Fruit fly (Drosophila melanogaster) whole organism, embryonic: ENCODE data around the gene CG44001.
A peak's percentile ranks its signal among the peaks of the same experiment; 100 is the strongest.

Source experiments
- BEAF-32 ChIP-seq: fragments of 200-800 bp; sonication (Bioruptor generic); optimal IDR thresholded peaks from 3 replicates; lab custom pipeline; 2017; ENCODE audit warnings: missing biosample characterization, missing genetic modification characterization, mild to moderate bottlenecking, moderate library complexity, missing genetic modification reagents
- CG12236 ChIP-seq: fragments of 200-800 bp; sonication (Bioruptor generic); optimal IDR thresholded peaks from 2 replicates; lab custom pipeline; 2016; ENCODE audit warnings: missing biosample characterization, missing genetic modification characterization
- CG12744 ChIP-seq: fragments of 200-800 bp; sonication (Bioruptor generic); optimal IDR thresholded peaks from 2 replicates; lab custom pipeline; 2016; ENCODE audit warnings: missing biosample characterization, missing genetic modification characterization
- CG13123 ChIP-seq: fragments of 200-800 bp; sonication (Bioruptor generic); optimal IDR thresholded peaks from 2 replicates; lab custom pipeline; 2016; ENCODE audit warnings: missing biosample characterization, missing genetic modification characterization
- CG13287 ChIP-seq: fragments of 200-800 bp; sonication (Bioruptor generic); IDR thresholded peaks from 2 replicates; pipeline ENCODE4 v1.3.6; 2022; ENCODE audit warnings: missing biosample characterization, missing genetic modification characterization; ENCODE audit not compliant: partially characterized antibody
- CG13894 ChIP-seq: fragments of 200-800 bp; sonication (Bioruptor generic); optimal IDR thresholded peaks from 3 replicates; lab custom pipeline; 2018; ENCODE audit warnings: missing biosample characterization, mild to moderate bottlenecking, missing genetic modification characterization, moderate library complexity
- CG18011 ChIP-seq: fragments of 200-800 bp; sonication (Bioruptor generic); optimal IDR thresholded peaks from 2 replicates; lab custom pipeline; 2017; ENCODE audit warnings: missing biosample characterization, missing genetic modification characterization, mild to moderate bottlenecking, moderate library complexity, missing genotype
- CG2129 ChIP-seq: fragments of 200-800 bp; sonication (Bioruptor generic); IDR thresholded peaks from 2 replicates; pipeline ENCODE4 v1.3.6; 2022; ENCODE audit warnings: missing biosample characterization, missing genetic modification characterization; ENCODE audit not compliant: partially characterized antibody
- CG3163 ChIP-seq: fragments of 200-800 bp; sonication (Bioruptor generic); optimal IDR thresholded peaks from 3 replicates; lab custom pipeline; 2016; ENCODE audit warnings: missing biosample characterization, missing genetic modification characterization
- CG32532 ChIP-seq: fragments of 200-800 bp; sonication (Bioruptor generic); IDR thresholded peaks from 2 replicates; pipeline ENCODE4 v1.3.6; 2022; ENCODE audit warnings: missing biosample characterization, missing genetic modification characterization
- CG33213 ChIP-seq: fragments of 200-800 bp; sonication (Bioruptor generic); optimal IDR thresholded peaks from 3 replicates; lab custom pipeline; 2016; ENCODE audit warnings: missing biosample characterization, missing genetic modification characterization
- CG4360 ChIP-seq: fragments of 200-800 bp; sonication (Bioruptor generic); IDR thresholded peaks from 2 replicates; pipeline ENCODE4 v1.3.6; 2022; ENCODE audit warnings: missing biosample characterization, missing genetic modification characterization
- CG43689 ChIP-seq: fragments of 200-800 bp; sonication (Bioruptor generic); IDR thresholded peaks from 2 replicates; pipeline ENCODE4 v1.3.6; 2022; ENCODE audit warnings: missing biosample characterization, missing genetic modification characterization
- CG4854 ChIP-seq: fragments of 200-800 bp; sonication (Bioruptor generic); optimal IDR thresholded peaks from 2 replicates; lab custom pipeline; 2016; ENCODE audit warnings: missing biosample characterization, missing genetic modification characterization, inconsistent platforms
- CG5953 ChIP-seq: fragments of 200-800 bp; sonication (Bioruptor generic); IDR thresholded peaks from 2 replicates; pipeline ENCODE4 v1.3.6; 2022; ENCODE audit warnings: missing biosample characterization, missing genetic modification characterization
- CG6254 ChIP-seq: fragments of 200-800 bp; sonication (Bioruptor generic); optimal IDR thresholded peaks from 3 replicates; lab custom pipeline; 2017; ENCODE audit warnings: mild to moderate bottlenecking, missing biosample characterization, missing genetic modification reagents, missing genetic modification characterization
- CG7271 ChIP-seq: fragments of 200-800 bp; sonication (Bioruptor generic); optimal IDR thresholded peaks from 2 replicates; lab custom pipeline; 2018; ENCODE audit warnings: missing biosample characterization, mild to moderate bottlenecking, missing genetic modification characterization, moderate library complexity
- CG7745 ChIP-seq: fragments of 200-800 bp; sonication (Bioruptor generic); optimal IDR thresholded peaks from 2 replicates; lab custom pipeline; 2018; ENCODE audit warnings: missing biosample characterization, mild to moderate bottlenecking, missing genetic modification characterization, moderate library complexity
- CG9817 ChIP-seq: fragments of 200-800 bp; sonication (Bioruptor generic); optimal IDR thresholded peaks from 2 replicates; lab custom pipeline; 2018; ENCODE audit warnings: missing biosample characterization, mild to moderate bottlenecking, missing genetic modification characterization, moderate library complexity
- D19A ChIP-seq: fragments of 200-800 bp; optimal IDR thresholded peaks from 3 replicates; lab custom pipeline; 2019; ENCODE audit warnings: missing biosample characterization, mild to moderate bottlenecking, missing genetic modification characterization, moderate library complexity
- Doc2 ChIP-seq: fragments of 200-800 bp; sonication (Bioruptor generic); IDR thresholded peaks from 2 replicates; pipeline ENCODE4 v1.3.6; 2022; ENCODE audit warnings: missing biosample characterization, missing genetic modification characterization
- ERR ChIP-seq: fragments of 200-800 bp; sonication (Bioruptor generic); optimal IDR thresholded peaks from 2 replicates; lab custom pipeline; 2016; ENCODE audit warnings: missing biosample characterization, missing genetic modification characterization
- GATAe ChIP-seq: fragments of 200-800 bp; sonication (Bioruptor generic); conservative IDR thresholded peaks from 2 replicates; pipeline ENCODE4 v1.3.6; 2022; ENCODE audit warnings: missing biosample characterization, missing genetic modification characterization
- Hmx ChIP-seq: fragments of 200-800 bp; sonication (Bioruptor generic); optimal IDR thresholded peaks from 2 replicates; lab custom pipeline; 2016; ENCODE audit warnings: missing biosample characterization, missing genetic modification characterization
- NC2α ChIP-seq: fragments of 200-800 bp; sonication (Bioruptor generic); optimal IDR thresholded peaks from 2 replicates; lab custom pipeline; 2016; ENCODE audit warnings: missing biosample characterization, missing genetic modification characterization
- Nf-YA ChIP-seq: fragments of 200-800 bp; sonication (Bioruptor generic); IDR thresholded peaks from 2 replicates; pipeline ENCODE4 v1.3.6; 2022; ENCODE audit warnings: missing biosample characterization, missing genetic modification characterization
- Ravus ChIP-seq: fragments of 200-800 bp; sonication (Bioruptor generic); IDR thresholded peaks from 2 replicates; pipeline ENCODE4 v1.3.6; 2022; ENCODE audit warnings: missing biosample characterization, missing genetic modification characterization
- Rfx ChIP-seq: fragments of 200-800 bp; sonication (Bioruptor generic); IDR thresholded peaks from 2 replicates; pipeline ENCODE4 v1.3.6; 2022; ENCODE audit warnings: missing biosample characterization, missing genetic modification characterization
- Rx ChIP-seq: fragments of 200-800 bp; sonication (Bioruptor generic); IDR thresholded peaks from 2 replicates; pipeline ENCODE4 v1.3.6; 2022; ENCODE audit warnings: missing biosample characterization, missing genetic modification characterization
- Taf1 ChIP-seq: fragments of 200-800 bp; sonication (Bioruptor generic); IDR thresholded peaks from 2 replicates; pipeline ENCODE4 v1.3.6; 2022; ENCODE audit warnings: missing biosample characterization, missing genetic modification characterization
- Xrp1 ChIP-seq: fragments of 200-800 bp; sonication (Bioruptor generic); IDR thresholded peaks from 2 replicates; pipeline ENCODE4 v1.3.6; 2022; ENCODE audit warnings: missing biosample characterization, missing genetic modification characterization
- ac ChIP-seq: fragments of 200-800 bp; sonication (Bioruptor generic); optimal IDR thresholded peaks from 3 replicates; lab custom pipeline; 2017; ENCODE audit warnings: missing biosample characterization, mild to moderate bottlenecking, missing genetic modification characterization
- bcd ChIP-seq: fragments of 200-800 bp; sonication (Bioruptor generic); optimal IDR thresholded peaks from 2 replicates; lab custom pipeline; 2017; ENCODE audit warnings: missing biosample characterization, mild to moderate bottlenecking, missing genetic modification characterization
- btn ChIP-seq: fragments of 200-800 bp; sonication (Bioruptor generic); optimal IDR thresholded peaks from 2 replicates; lab custom pipeline; 2016; ENCODE audit warnings: missing biosample characterization, missing genetic modification characterization
- danr ChIP-seq: fragments of 200-800 bp; sonication (Bioruptor generic); IDR thresholded peaks from 2 replicates; pipeline ENCODE4 v1.3.6; 2022; ENCODE audit warnings: missing biosample characterization, missing genetic modification characterization
- fd64A ChIP-seq: fragments of 200-800 bp; sonication (Bioruptor generic); optimal IDR thresholded peaks from 3 replicates; lab custom pipeline; 2018; ENCODE audit warnings: missing biosample characterization, mild to moderate bottlenecking, missing genetic modification characterization
- gsb-n ChIP-seq: fragments of 200-800 bp; sonication (Bioruptor generic); optimal IDR thresholded peaks from 3 replicates; lab custom pipeline; 2018; ENCODE audit warnings: missing biosample characterization, mild to moderate bottlenecking, missing genetic modification characterization
- hbn ChIP-seq: fragments of 200-800 bp; sonication (Bioruptor generic); IDR thresholded peaks from 2 replicates; pipeline ENCODE4 v1.3.6; 2022; ENCODE audit warnings: missing biosample characterization, missing genetic modification characterization; ENCODE audit not compliant: partially characterized antibody
- lab ChIP-seq: fragments of 200-800 bp; sonication (Bioruptor generic); optimal IDR thresholded peaks from 3 replicates; lab custom pipeline; 2017; ENCODE audit warnings: missing biosample characterization, missing genetic modification characterization, mild to moderate bottlenecking, moderate library complexity, missing genetic modification reagents
- lola ChIP-seq, 3 experiments: fragments of >200 bp in 2 of 3; fragments of 200-800 bp in 1 of 3; sonication (Bioruptor generic) in 1 of 3; optimal IDR thresholded peaks; 2 replicates each; lab custom pipeline; 2017 to 2019; ENCODE audit warnings: missing biosample characterization in 3 of 3, missing genetic modification characterization in 3 of 3, mild to moderate bottlenecking in 1 of 3, moderate library complexity in 1 of 3
- lov ChIP-seq, 2 experiments: fragments of 200-800 bp in 1 of 2; fragments of >200 bp in 1 of 2; sonication (Bioruptor generic) in 1 of 2; IDR thresholded peaks in 1 of 2; optimal IDR thresholded peaks in 1 of 2; 2 replicates in 1 of 2; 3 replicates in 1 of 2; pipeline versions ENCODE4 v1.3.6 to Lab custom; 2017 to 2022; ENCODE audit warnings: missing biosample characterization in 1 of 2, missing genetic modification characterization in 1 of 2
- org-1 ChIP-seq: fragments of 200-800 bp; sonication (Bioruptor generic); optimal IDR thresholded peaks from 2 replicates; lab custom pipeline; 2017; ENCODE audit warnings: missing biosample characterization, missing genetic modification characterization
- pho ChIP-seq: fragments of 200-800 bp; sonication (Bioruptor generic); optimal IDR thresholded peaks from 2 replicates; lab custom pipeline; 2016; ENCODE audit warnings: missing biosample characterization, missing genetic modification characterization
- pita ChIP-seq: fragments of 200-800 bp; sonication (Bioruptor generic); optimal IDR thresholded peaks from 2 replicates; lab custom pipeline; 2017; ENCODE audit warnings: missing biosample characterization, mild to moderate bottlenecking, missing genetic modification characterization
- row ChIP-seq: fragments of 200-800 bp; sonication (Bioruptor generic); IDR thresholded peaks from 3 replicates; pipeline ENCODE4 v1.3.6; 2022; ENCODE audit warnings: missing biosample characterization, missing genetic modification characterization
- tin ChIP-seq: fragments of 200-800 bp; sonication (Bioruptor generic); optimal IDR thresholded peaks from 3 replicates; lab custom pipeline; 2016; ENCODE audit warnings: missing biosample characterization, missing genetic modification characterization
- trem ChIP-seq: fragments of 200-800 bp; optimal IDR thresholded peaks from 3 replicates; lab custom pipeline; 2019; ENCODE audit warnings: missing biosample characterization, mild to moderate bottlenecking, missing genetic modification characterization, moderate library complexity
- trh ChIP-seq: fragments of 200-800 bp; sonication (Bioruptor generic); optimal IDR thresholded peaks from 2 replicates; lab custom pipeline; 2016; ENCODE audit warnings: missing biosample characterization, missing genetic modification characterization
- vnd ChIP-seq: fragments of 200-800 bp; sonication (Bioruptor generic); IDR thresholded peaks from 3 replicates; pipeline ENCODE4 v1.3.6; 2022; ENCODE audit warnings: missing biosample characterization, missing genetic modification characterization; ENCODE audit not compliant: partially characterized antibody
- zfh1 ChIP-seq: fragments of 200-800 bp; sonication (Bioruptor generic); IDR thresholded peaks from 3 replicates; pipeline ENCODE4 v1.3.6; 2022; ENCODE audit warnings: missing biosample characterization, missing genetic modification characterization

CG44001 gene

DNA sequence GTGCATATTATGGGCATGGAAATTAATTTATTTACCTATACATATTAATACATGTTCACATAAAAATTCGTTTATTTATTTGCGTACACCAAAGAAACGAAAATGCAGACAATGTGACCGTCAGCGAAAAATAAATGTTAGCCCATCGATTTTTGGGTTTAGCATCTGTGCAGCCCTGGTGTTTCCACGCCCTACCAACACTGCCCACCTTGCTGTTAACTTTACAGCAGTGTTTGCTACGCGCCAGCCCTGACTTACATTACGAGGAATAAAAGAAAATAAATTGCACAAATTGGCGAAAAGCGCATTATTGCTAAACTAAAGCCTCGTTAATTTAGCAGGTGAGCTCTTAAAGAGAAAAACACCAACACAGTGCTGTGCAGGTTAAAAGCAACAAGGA is at the start of gene CG44001, which contains the start of the genes CG33995 and CG44000 (continued):
- no peak for TF ChIP-seq trh (GFP tag; lab: Kevin White, UChicago)
- TF ChIP-seq zfh1 (GFP tag; lab: Robert Waterston, UW) = peak; percentile 57; the same call in 2 of the 3 replicates
- TF ChIP-seq row = peak; percentile 39; the same call in 2 of the 3 replicates
- TF ChIP-seq Doc2 (GFP tag; lab: Robert Waterston, UW) = no peak
- peak; percentile 45 for TF ChIP-seq trem (tag; lab: Kevin White, UChicago)
- TF ChIP-seq CG4854 (GFP tag; lab: Kevin White, UChicago) = peak; percentile 55
- peak; percentile 3 for TF ChIP-seq CG7271 (tag; lab: Kevin White, UChicago)
- no peak for TF ChIP-seq danr
- TF ChIP-seq CG6254 (GFP tag; lab: Kevin White, UChicago) = no peak
- TF ChIP-seq fd64A = no peak
- 0 out of 2 replicates have a peak, but pooled peaks have one; percentile 4 for TF ChIP-seq Rx (GFP tag; lab: Robert Waterston, UW)
- TF ChIP-seq lab (GFP tag; lab: Kevin White, UChicago) = peak; percentile 47
- TF ChIP-seq Nf-YA (GFP tag; lab: Robert Waterston, UW) = no peak
- peak; percentile 55 for TF ChIP-seq CG13287 (GFP tag; lab: Robert Waterston, UW)
- TF ChIP-seq Hmx (GFP tag; lab: Kevin White, UChicago) = no peak
- TF ChIP-seq pho (GFP tag; lab: Kevin White, UChicago) = peak; percentile 58
- no peak for TF ChIP-seq CG4360 (GFP tag; lab: Robert Waterston, UW)
- no peak for TF ChIP-seq ac (GFP tag; lab: Kevin White, UChicago)
- peak; percentile 79 for TF ChIP-seq CG33213 (GFP tag; lab: Kevin White, UChicago)
- peak; percentile 8 for TF ChIP-seq NC2α (GFP tag; lab: Kevin White, UChicago)
- peak; percentile 50 for TF ChIP-seq BEAF-32
- TF ChIP-seq CG12236 (GFP tag; lab: Kevin White, UChicago) = no peak
- TF ChIP-seq CG12744 (GFP tag; lab: Kevin White, UChicago) = peak; percentile 8
- TF ChIP-seq Taf1 (GFP tag; lab: Robert Waterston, UW) = no peak
- TF ChIP-seq CG3163 (GFP tag; lab: Kevin White, UChicago) = peak; percentile 15
- TF ChIP-seq tin (GFP tag; lab: Kevin White, UChicago) = peak; percentile 53
- no peak for TF ChIP-seq CG43689
- TF ChIP-seq GATAe (GFP tag; lab: Robert Waterston, UW) = no peak
- no peak for TF ChIP-seq D19A
- no peak for TF ChIP-seq pita
- TF ChIP-seq Rfx (GFP tag; lab: Robert Waterston, UW) = peak; percentile 72
- no peak for TF ChIP-seq Ravus
- no peak for TF ChIP-seq ERR (GFP tag; lab: Kevin White, UChicago)
- TF ChIP-seq vnd = no peak
- peak; percentile 41; the same call in 1 of the 2 replicates for TF ChIP-seq Xrp1 (GFP tag; lab: Robert Waterston, UW)
- TF ChIP-seq CG7745 (tag; lab: Kevin White, UChicago) = no peak
- TF ChIP-seq btn (GFP tag; lab: Kevin White, UChicago) = peak; percentile 4
- TF ChIP-seq CG13894 (tag; lab: Kevin White, UChicago) = peak; percentile 34
- TF ChIP-seq org-1 = no peak
- TF ChIP-seq CG9817 (tag; lab: Kevin White, UChicago) = peak; percentile 52
- peak; percentile 16 for TF ChIP-seq gsb-n (tag; lab: Kevin White, UChicago)
- no peak for TF ChIP-seq lov (optimal IDR thresholded peaks at IDR 0.05; lab: Kevin White, UChicago)
- TF ChIP-seq lov (GFP tag; IDR thresholded peaks at IDR 0.05; lab: Robert Waterston, UW) = no peak
- no peak for TF ChIP-seq CG2129 (GFP tag; lab: Robert Waterston, UW)
- TF ChIP-seq bcd (GFP tag; lab: Kevin White, UChicago) = peak; percentile 45
- TF ChIP-seq CG18011 (GFP tag; lab: Kevin White, UChicago) = no peak
- TF ChIP-seq CG5953 = no peak
- no peak for TF ChIP-seq hbn (GFP tag; lab: Robert Waterston, UW)
- TF ChIP-seq CG13123 = no peak
- peak; percentile 59 for TF ChIP-seq CG32532 (GFP tag; lab: Robert Waterston, UW)
- TF ChIP-seq lola (GFP tag; optimal IDR thresholded peaks at IDR 0.05; lab: Kevin White, UChicago) = no peak
